Worm (Caenorhabditis elegans) whole organism, L4 larva: ENCODE results near the gene clec-59.

Experiments used
- T20F7.1 ChIP-seq: fragments of 200-800 bp; sonication (Bioruptor generic); optimal IDR thresholded peaks from 2 replicates; lab custom pipeline; 2018; ENCODE audit warnings: mild to moderate bottlenecking, missing genetic modification characterization, missing compliant biosample characterization
- aha-1 ChIP-seq: fragments of 150-350 bp; peaks from one replicate; lab custom pipeline; 2014; ENCODE audit warnings: missing biosample characterization, missing genetic modification characterization
- aly-2 ChIP-seq: sonication (generic microtip); optimal IDR thresholded peaks from 2 replicates; lab custom pipeline; 2018; ENCODE audit warnings: missing biosample characterization, missing genetic modification characterization
- egl-27 ChIP-seq: sonication (generic microtip); optimal IDR thresholded peaks from 3 replicates; lab custom pipeline; 2017; ENCODE audit warnings: missing biosample characterization, missing genetic modification reagents, missing genetic modification characterization
- lin-39 ChIP-seq: fragments of 150-350 bp; optimal IDR thresholded peaks from 2 replicates; lab custom pipeline; 2014; ENCODE audit warnings: missing biosample characterization, missing genetic modification reagents, missing genetic modification characterization
- mep-1 ChIP-seq: fragments of 150-350 bp; sonication (generic microtip); optimal IDR thresholded peaks from 3 replicates; lab custom pipeline; 2014; ENCODE audit warnings: missing biosample characterization, missing genetic modification characterization
- nhr-237 ChIP-seq: sonication (generic microtip); optimal IDR thresholded peaks from 2 replicates; lab custom pipeline; 2017; ENCODE audit warnings: missing biosample characterization, missing genetic modification characterization
- skn-1 ChIP-seq: fragments of 150-350 bp; optimal IDR thresholded peaks from 2 replicates; lab custom pipeline; 2014; ENCODE audit warnings: missing biosample characterization, missing genetic modification characterization
- snpc-4 ChIP-seq: fragments of 150-350 bp; optimal IDR thresholded peaks from 2 replicates; lab custom pipeline; 2014; ENCODE audit warnings: missing biosample characterization, missing genetic modification characterization

DNA sequence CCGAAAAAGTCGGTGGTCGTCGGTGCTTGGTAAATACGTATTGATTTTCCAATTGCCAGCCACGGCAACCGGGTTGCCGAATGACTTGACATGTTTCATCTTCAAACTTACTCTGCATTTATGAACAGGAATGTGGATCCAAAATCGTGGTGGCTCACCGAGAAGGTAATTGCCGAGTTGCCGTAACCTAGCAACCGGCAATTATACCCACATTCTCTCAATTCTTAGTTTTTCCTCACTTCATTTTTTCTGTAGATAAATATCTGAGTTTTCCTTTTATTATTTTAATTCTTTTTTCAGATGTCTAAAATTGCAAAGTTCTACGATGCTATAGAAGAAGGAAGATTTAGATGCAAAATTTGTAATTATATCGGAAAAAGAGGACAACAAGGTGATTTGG, 26.6 kb downstream of the clec-59 start, which contains the start of gene ZK673.4:
- no peak for TF ChIP-seq snpc-4 (tag; lab: Kevin White, UChicago)
- TF ChIP-seq lin-39 (tag; lab: Kevin White, UChicago) = no peak
- TF ChIP-seq skn-1 = no peak
- TF ChIP-seq aha-1 = no peak
- no peak for TF ChIP-seq egl-27 (tag; lab: Kevin White, UChicago)
- TF ChIP-seq T20F7.1 (GFP tag; lab: Kevin White, UChicago) = no peak
- TF ChIP-seq nhr-237 (tag; lab: Kevin White, UChicago) = no peak
- TF ChIP-seq mep-1 (tag; lab: Kevin White, UChicago) = no peak
- TF ChIP-seq aly-2 (tag; lab: Kevin White, UChicago) = no peak
